Fruit fly (Drosophila melanogaster) whole organism, embryonic: ENCODE results near the gene AstA-R1.

Experiments used
- CG10543 ChIP-seq: fragments of 200-800 bp; sonication (Bioruptor generic); optimal IDR thresholded peaks from 3 replicates; lab custom pipeline; 2017; ENCODE audit warnings: missing biosample characterization, mild to moderate bottlenecking, missing genetic modification characterization, moderate library complexity
- CG11093 ChIP-seq: fragments of 200-800 bp; sonication (Bioruptor generic); IDR thresholded peaks from 3 replicates; pipeline ENCODE4 v1.3.6; 2022; ENCODE audit warnings: missing biosample characterization, missing genetic modification characterization
- CG11696 ChIP-seq: fragments of 200-800 bp; sonication (Bioruptor generic); IDR thresholded peaks from 2 replicates; pipeline ENCODE4 v1.3.6; 2022; ENCODE audit warnings: missing biosample characterization, missing genetic modification characterization
- CG12236 ChIP-seq: fragments of 200-800 bp; sonication (Bioruptor generic); optimal IDR thresholded peaks from 2 replicates; lab custom pipeline; 2016; ENCODE audit warnings: missing biosample characterization, missing genetic modification characterization
- CG14965 ChIP-seq: fragments of 200-800 bp; sonication (Bioruptor generic); optimal IDR thresholded peaks from 2 replicates; lab custom pipeline; 2016; ENCODE audit warnings: missing biosample characterization, missing genetic modification characterization, borderline replicate concordance
- CG1647 ChIP-seq: fragments of 200-800 bp; sonication (Bioruptor generic); optimal IDR thresholded peaks from 3 replicates; lab custom pipeline; 2016; ENCODE audit warnings: missing biosample characterization, missing genetic modification characterization
- CG2202 ChIP-seq: fragments of 200-800 bp; sonication (Bioruptor generic); optimal IDR thresholded peaks from 2 replicates; lab custom pipeline; 2018; ENCODE audit warnings: missing biosample characterization, mild to moderate bottlenecking, missing genetic modification characterization
- CG2712 ChIP-seq: fragments of 200-800 bp; optimal IDR thresholded peaks from 3 replicates; lab custom pipeline; 2019; ENCODE audit warnings: missing biosample characterization, mild to moderate bottlenecking, missing genetic modification characterization, moderate library complexity
- CG2875 ChIP-seq: fragments of 200-800 bp; sonication (Bioruptor generic); optimal IDR thresholded peaks from 2 replicates; lab custom pipeline; 2017; ENCODE audit warnings: missing biosample characterization, mild to moderate bottlenecking, missing genetic modification characterization, missing genetic modification reagents
- CG31365 ChIP-seq: fragments of 200-800 bp; sonication (Bioruptor generic); optimal IDR thresholded peaks from 2 replicates; lab custom pipeline; 2018; ENCODE audit warnings: missing biosample characterization, mild to moderate bottlenecking, missing genetic modification characterization
- CG31441 ChIP-seq: fragments of 200-800 bp; sonication (Bioruptor generic); IDR thresholded peaks from 2 replicates; pipeline ENCODE4 v1.3.6; 2022; ENCODE audit warnings: missing biosample characterization, missing genetic modification characterization
- CG34376 ChIP-seq: fragments of 200-800 bp; sonication (Bioruptor generic); optimal IDR thresholded peaks from 2 replicates; lab custom pipeline; 2018; ENCODE audit warnings: missing biosample characterization, mild to moderate bottlenecking, missing genetic modification characterization
- CG4854 ChIP-seq: fragments of 200-800 bp; sonication (Bioruptor generic); optimal IDR thresholded peaks from 2 replicates; lab custom pipeline; 2016; ENCODE audit warnings: missing biosample characterization, missing genetic modification characterization, inconsistent platforms
- CG6254 ChIP-seq: fragments of 200-800 bp; sonication (Bioruptor generic); optimal IDR thresholded peaks from 3 replicates; lab custom pipeline; 2017; ENCODE audit warnings: mild to moderate bottlenecking, missing biosample characterization, missing genetic modification reagents, missing genetic modification characterization
- CG6683 ChIP-seq: fragments of 200-800 bp; sonication (Bioruptor generic); optimal IDR thresholded peaks from 2 replicates; lab custom pipeline; 2017; ENCODE audit warnings: missing biosample characterization, mild to moderate bottlenecking, missing genetic modification characterization, missing genetic modification reagents
- CG7271 ChIP-seq: fragments of 200-800 bp; sonication (Bioruptor generic); optimal IDR thresholded peaks from 2 replicates; lab custom pipeline; 2018; ENCODE audit warnings: missing biosample characterization, mild to moderate bottlenecking, missing genetic modification characterization, moderate library complexity
- CG8089 ChIP-seq: fragments of 200-800 bp; sonication (Bioruptor generic); optimal IDR thresholded peaks from 3 replicates; lab custom pipeline; 2016; ENCODE audit warnings: missing biosample characterization, missing genetic modification characterization
- CG8478 ChIP-seq: fragments of >200 bp; optimal IDR thresholded peaks from 2 replicates; lab custom pipeline; 2018
- CG9876 ChIP-seq: fragments of 200-800 bp; sonication (Bioruptor generic); optimal IDR thresholded peaks from 2 replicates; lab custom pipeline; 2016; ENCODE audit warnings: missing biosample characterization, missing genetic modification characterization
- Chrac-16 ChIP-seq: fragments of 200-800 bp; sonication (Bioruptor generic); optimal IDR thresholded peaks from 3 replicates; lab custom pipeline; 2016; ENCODE audit warnings: missing biosample characterization, missing genetic modification characterization
- CrebB ChIP-seq: fragments of 200-800 bp; sonication (Bioruptor generic); optimal IDR thresholded peaks from 3 replicates; lab custom pipeline; 2018; ENCODE audit warnings: missing biosample characterization, mild to moderate bottlenecking, missing genetic modification characterization
- E2f1 ChIP-seq: fragments of 200-800 bp; sonication (Bioruptor generic); IDR thresholded peaks from 2 replicates; pipeline ENCODE4 v1.3.6; 2022; ENCODE audit warnings: missing biosample characterization, missing genetic modification characterization
- Fer3 ChIP-seq: fragments of 200-800 bp; sonication (Bioruptor generic); optimal IDR thresholded peaks from 2 replicates; lab custom pipeline; 2018; ENCODE audit warnings: missing biosample characterization, mild to moderate bottlenecking, missing genetic modification characterization, moderate library complexity
- Gsc ChIP-seq: fragments of 200-800 bp; sonication (Bioruptor generic); IDR thresholded peaks from 2 replicates; pipeline ENCODE4 v1.3.6; 2022; ENCODE audit warnings: missing biosample characterization, missing genetic modification characterization
- MESR4 ChIP-seq: fragments of 200-800 bp; sonication (Bioruptor generic); optimal IDR thresholded peaks from 2 replicates; lab custom pipeline; 2018; ENCODE audit warnings: missing biosample characterization, mild to moderate bottlenecking, missing genetic modification characterization, moderate library complexity
- Med ChIP-seq: fragments of 200-800 bp; sonication (Bioruptor generic); peaks from one replicate; lab custom pipeline; 2016; ENCODE audit warnings: missing biosample characterization, missing genetic modification characterization, mild to moderate bottlenecking, inconsistent platforms, moderate library complexity
- Meics ChIP-seq: fragments of 200-800 bp; sonication (Bioruptor generic); optimal IDR thresholded peaks from 2 replicates; lab custom pipeline; 2017; ENCODE audit warnings: missing biosample characterization, mild to moderate bottlenecking, missing genetic modification characterization
- Myb ChIP-seq: fragments of 200-800 bp; sonication (Bioruptor generic); optimal IDR thresholded peaks from 2 replicates; lab custom pipeline; 2016; ENCODE audit warnings: missing biosample characterization, missing genetic modification characterization
- Side ChIP-seq: fragments of 200-800 bp; sonication (Bioruptor generic); optimal IDR thresholded peaks from 2 replicates; lab custom pipeline; 2016; ENCODE audit warnings: missing biosample characterization, missing genetic modification characterization
- caup ChIP-seq: fragments of 200-800 bp; sonication (Bioruptor generic); optimal IDR thresholded peaks from 3 replicates; lab custom pipeline; 2017; ENCODE audit warnings: missing biosample characterization, mild to moderate bottlenecking, missing genetic modification characterization, moderate library complexity; ENCODE audit not compliant: severe bottlenecking
- da ChIP-seq: fragments of 200-800 bp; sonication (Bioruptor generic); optimal IDR thresholded peaks from 2 replicates; lab custom pipeline; 2016; ENCODE audit warnings: missing biosample characterization, missing genetic modification characterization
- ewg ChIP-seq: fragments of 200-800 bp; sonication (Bioruptor generic); optimal IDR thresholded peaks from 3 replicates; lab custom pipeline; 2017; ENCODE audit warnings: mild to moderate bottlenecking, missing biosample characterization, missing genetic modification reagents, missing genetic modification characterization
- grau ChIP-seq: fragments of 200-800 bp; optimal IDR thresholded peaks from 3 replicates; lab custom pipeline; 2019; ENCODE audit warnings: missing biosample characterization, mild to moderate bottlenecking, missing genetic modification characterization, moderate library complexity
- hb ChIP-seq: fragments of 200-800 bp; sonication (Bioruptor generic); IDR thresholded peaks from 3 replicates; pipeline ENCODE4 v1.3.6; 2022; ENCODE audit warnings: missing biosample characterization, missing genetic modification characterization; ENCODE audit not compliant: partially characterized antibody
- insv ChIP-seq, 2 experiments: fragments of 200-800 bp; sonication (Bioruptor generic); optimal IDR thresholded peaks; 3 replicates each; lab custom pipeline; 2016 to 2018; ENCODE audit warnings: missing biosample characterization in 2 of 2, missing genetic modification characterization in 2 of 2
- jumu ChIP-seq: fragments of 200-800 bp; sonication (Bioruptor generic); optimal IDR thresholded peaks from 3 replicates; lab custom pipeline; 2016; ENCODE audit warnings: missing biosample characterization, missing genetic modification characterization
- lmd ChIP-seq: fragments of 200-800 bp; sonication (Bioruptor generic); IDR thresholded peaks from 2 replicates; pipeline ENCODE4 v1.3.6; 2022; ENCODE audit warnings: missing biosample characterization, missing genetic modification characterization
- maf-S ChIP-seq: fragments of 200-800 bp; sonication (Bioruptor generic); optimal IDR thresholded peaks from 2 replicates; lab custom pipeline; 2016; ENCODE audit warnings: missing biosample characterization, missing genetic modification characterization
- mld ChIP-seq: fragments of 200-800 bp; sonication (Bioruptor generic); IDR thresholded peaks from 3 replicates; pipeline ENCODE4 v1.3.6; 2022; ENCODE audit warnings: missing biosample characterization, missing genetic modification characterization; ENCODE audit not compliant: partially characterized antibody
- nau ChIP-seq: fragments of 200-800 bp; sonication (Bioruptor generic); optimal IDR thresholded peaks from 3 replicates; lab custom pipeline; 2017; ENCODE audit warnings: missing biosample characterization, mild to moderate bottlenecking, missing genetic modification characterization, missing genetic modification reagents
- nmo ChIP-seq: fragments of 200-800 bp; sonication (Bioruptor generic); optimal IDR thresholded peaks from 2 replicates; lab custom pipeline; 2018; ENCODE audit warnings: missing biosample characterization, mild to moderate bottlenecking, missing genetic modification characterization, moderate library complexity
- peb ChIP-seq: fragments of 200-800 bp; sonication (Bioruptor generic); IDR thresholded peaks from 2 replicates; pipeline ENCODE4 v1.3.6; 2022; ENCODE audit warnings: missing biosample characterization, missing genetic modification characterization
- pita ChIP-seq: fragments of 200-800 bp; sonication (Bioruptor generic); optimal IDR thresholded peaks from 2 replicates; lab custom pipeline; 2017; ENCODE audit warnings: missing biosample characterization, mild to moderate bottlenecking, missing genetic modification characterization
- psq ChIP-seq: fragments of 200-800 bp; sonication (Bioruptor generic); optimal IDR thresholded peaks from 2 replicates; lab custom pipeline; 2017; ENCODE audit warnings: missing biosample characterization, missing genetic modification characterization
- pzg ChIP-seq: fragments of 200-800 bp; sonication (Bioruptor generic); optimal IDR thresholded peaks from 3 replicates; lab custom pipeline; 2018; ENCODE audit warnings: missing biosample characterization, mild to moderate bottlenecking, missing genetic modification characterization, moderate library complexity
- shn ChIP-seq: fragments of 200-800 bp; sonication (Bioruptor generic); optimal IDR thresholded peaks from 3 replicates; lab custom pipeline; 2016; ENCODE audit warnings: missing biosample characterization, missing genetic modification characterization
- unc-4 ChIP-seq: fragments of 200-800 bp; sonication (Bioruptor generic); IDR thresholded peaks from 2 replicates; pipeline ENCODE4 v1.3.6; 2022; ENCODE audit warnings: missing biosample characterization, missing genetic modification characterization; ENCODE audit not compliant: partially characterized antibody
- z ChIP-seq: fragments of 200-800 bp; sonication (Bioruptor generic); IDR thresholded peaks from 3 replicates; pipeline ENCODE4 v1.3.6; 2022; ENCODE audit warnings: missing biosample characterization, missing genetic modification characterization
- zfh2 ChIP-seq: fragments of 200-800 bp; sonication (Bioruptor generic); optimal IDR thresholded peaks from 2 replicates; lab custom pipeline; 2016; ENCODE audit warnings: missing biosample characterization, missing genetic modification characterization

The AstA-R1 gene

dm6 chrX:3677847-3678411 lies 103.6 kb downstream of the AstA-R1 start (continued):
- no peak for TF ChIP-seq da (GFP tag; lab: Kevin White, UChicago)
- no peak for TF ChIP-seq insv (GFP tag; optimal IDR thresholded peaks at IDR 0.05; lab: Kevin White, UChicago)
- TF ChIP-seq maf-S (GFP tag; lab: Kevin White, UChicago), result no peak
- no peak for TF ChIP-seq CG9876 (GFP tag; lab: Kevin White, UChicago)
- TF ChIP-seq CG4854, result no peak
- TF ChIP-seq pzg (GFP tag; lab: Kevin White, UChicago), result no peak
- peak; percentile 71 for TF ChIP-seq caup
- peak; percentile 78 for TF ChIP-seq CG6254
- TF ChIP-seq CG2875 (GFP tag; lab: Kevin White, UChicago), result peak; percentile 83
- TF ChIP-seq mld (GFP tag; lab: Robert Waterston, UW), result no peak
- peak; percentile 71 for TF ChIP-seq CG2202
- peak; percentile 60 for TF ChIP-seq Fer3 (tag; lab: Kevin White, UChicago)
- peak; percentile 93 for TF ChIP-seq CG2712
- no peak for TF ChIP-seq unc-4 (GFP tag; lab: Robert Waterston, UW)
- no peak for TF ChIP-seq MESR4 (GFP tag; lab: Kevin White, UChicago)
- TF ChIP-seq CG8478, result no peak
- no peak for TF ChIP-seq CG1647 (GFP tag; lab: Kevin White, UChicago)
- TF ChIP-seq jumu, result peak; percentile 37
- peak; percentile 54 for TF ChIP-seq Chrac-16
- TF ChIP-seq nmo (GFP tag; lab: Kevin White, UChicago), result peak; percentile 96
- peak; percentile 40 for TF ChIP-seq Myb
- no peak for TF ChIP-seq peb
- TF ChIP-seq CrebB, result peak; percentile 13
- TF ChIP-seq CG12236 (GFP tag; lab: Kevin White, UChicago), result no peak
- peak; percentile 67; the same call in 2 of the 3 replicates for TF ChIP-seq CG11093 (GFP tag; lab: Robert Waterston, UW)
- TF ChIP-seq lmd (GFP tag; lab: Robert Waterston, UW), result peak; percentile 78
- TF ChIP-seq Meics (GFP tag; lab: Kevin White, UChicago), result peak; percentile 90
- peak; percentile 55; the same call in 1 of the 2 replicates for TF ChIP-seq E2f1 (GFP tag; lab: Robert Waterston, UW)
- TF ChIP-seq shn (GFP tag; lab: Kevin White, UChicago), result no peak
- no peak for TF ChIP-seq hb (GFP tag; lab: Robert Waterston, UW)
- TF ChIP-seq CG7271 (tag; lab: Kevin White, UChicago), result no peak
- no peak for TF ChIP-seq z (GFP tag; lab: Robert Waterston, UW)
- peak; percentile 78 for TF ChIP-seq CG10543 (GFP tag; lab: Kevin White, UChicago)
- TF ChIP-seq Gsc (GFP tag; lab: Robert Waterston, UW), result no peak
- peak; percentile 96 for TF ChIP-seq CG31441 (GFP tag; lab: Robert Waterston, UW)
- TF ChIP-seq CG31365 (tag; lab: Kevin White, UChicago), result no peak
- peak; percentile 7 for TF ChIP-seq CG8089 (GFP tag; lab: Kevin White, UChicago)
- TF ChIP-seq pita, result no peak
- peak; percentile 69 for TF ChIP-seq CG6683 (GFP tag; lab: Kevin White, UChicago)
- no peak for TF ChIP-seq Side (GFP tag; lab: Kevin White, UChicago)
- no peak for TF ChIP-seq CG14965
- peak; percentile 77 for TF ChIP-seq ewg (GFP tag; lab: Kevin White, UChicago)
- TF ChIP-seq CG11696 (GFP tag; lab: Robert Waterston, UW), result 0 out of 2 replicates have a peak, but pooled peaks have one; percentile 42
- no peak for TF ChIP-seq CG34376 (GFP tag; lab: Kevin White, UChicago)
- TF ChIP-seq psq, result peak; percentile 51
- TF ChIP-seq grau (tag; lab: Kevin White, UChicago), result peak; percentile 89
- peak; percentile 22 for TF ChIP-seq zfh2 (GFP tag; lab: Kevin White, UChicago)
- TF ChIP-seq nau (GFP tag; lab: Kevin White, UChicago), result peak; percentile 5
- peak; percentile 54 for TF ChIP-seq Med (GFP tag; lab: Kevin White, UChicago)
